Worm (Caenorhabditis elegans) whole organism, mixed stage, embryonic: ENCODE results near the gene F15B10.3.

ENCODE experiments used
- M03D4.4 ChIP-seq: sonication (generic microtip); optimal IDR thresholded peaks from 2 replicates; lab custom pipeline; 2017; ENCODE audit warnings: mild to moderate bottlenecking, missing genetic modification characterization, missing compliant biosample characterization
- bed-3 ChIP-seq: fragments of 200-800 bp; sonication (Bioruptor generic); optimal IDR thresholded peaks from 3 replicates; lab custom pipeline; 2018; ENCODE audit warnings: mild to moderate bottlenecking, missing genetic modification characterization, moderate library complexity, missing compliant biosample characterization
- blmp-1 ChIP-seq: fragments of 150-350 bp; optimal IDR thresholded peaks from 2 replicates; lab custom pipeline; 2014; ENCODE audit warnings: missing biosample characterization, missing genetic modification characterization
- ceh-39 ChIP-seq: fragments of 150-350 bp; optimal IDR thresholded peaks from 2 replicates; lab custom pipeline; 2014; ENCODE audit warnings: missing biosample characterization, missing genetic modification characterization
- ceh-43 ChIP-seq: fragments of 200-800 bp; sonication (Bioruptor generic); optimal IDR thresholded peaks from 2 replicates; lab custom pipeline; 2018; ENCODE audit warnings: mild to moderate bottlenecking, missing genetic modification characterization, moderate library complexity, missing compliant biosample characterization
- ceh-83 ChIP-seq: fragments of 200-800 bp; sonication (Bioruptor generic); optimal IDR thresholded peaks from 2 replicates; lab custom pipeline; 2018; ENCODE audit warnings: mild to moderate bottlenecking, missing genetic modification characterization, missing compliant biosample characterization
- ces-1 ChIP-seq: fragments of 150-350 bp; optimal IDR thresholded peaks from 2 replicates; lab custom pipeline; 2014; ENCODE audit warnings: missing biosample characterization, missing genetic modification reagents, missing genetic modification characterization
- cnd-1 ChIP-seq: fragments of 200-800 bp; sonication (Bioruptor generic); optimal IDR thresholded peaks from 2 replicates; lab custom pipeline; 2018; ENCODE audit warnings: mild to moderate bottlenecking, missing genetic modification characterization, missing compliant biosample characterization
- drap-1 ChIP-seq: fragments of 200-800 bp; sonication (Bioruptor generic); optimal IDR thresholded peaks from 3 replicates; lab custom pipeline; 2018; ENCODE audit warnings: mild to moderate bottlenecking, missing genetic modification characterization, missing compliant biosample characterization
- elt-1 ChIP-seq: sonication (generic microtip); optimal IDR thresholded peaks from 2 replicates; lab custom pipeline; 2017; ENCODE audit warnings: missing genetic modification characterization, mild to moderate bottlenecking, missing compliant biosample characterization, antibody characterized with exemption, moderate library complexity, borderline replicate concordance; ENCODE audit not compliant: insufficient read depth
- elt-3 ChIP-seq: fragments of 150-350 bp; optimal IDR thresholded peaks from 2 replicates; lab custom pipeline; 2014; ENCODE audit warnings: missing biosample characterization, missing genetic modification characterization
- flh-1 ChIP-seq: fragments of 200-800 bp; sonication (Bioruptor generic); optimal IDR thresholded peaks from 2 replicates; lab custom pipeline; 2018; ENCODE audit warnings: mild to moderate bottlenecking, missing genetic modification characterization, moderate library complexity, missing compliant biosample characterization
- ham-2 ChIP-seq: fragments of 200-800 bp; sonication (Bioruptor generic); optimal IDR thresholded peaks from 2 replicates; lab custom pipeline; 2018; ENCODE audit warnings: mild to moderate bottlenecking, missing genetic modification characterization, missing compliant biosample characterization
- hlh-1 ChIP-seq: fragments of 150-350 bp; optimal IDR thresholded peaks from 2 replicates; lab custom pipeline; 2014; ENCODE audit warnings: missing biosample characterization, missing genetic modification reagents, missing genetic modification characterization
- lin-13 ChIP-seq: fragments of 150-350 bp; optimal IDR thresholded peaks from 2 replicates; lab custom pipeline; 2014; ENCODE audit warnings: missing biosample characterization, missing genetic modification characterization
- lin-32 ChIP-seq: fragments of 200-800 bp; sonication (Bioruptor generic); optimal IDR thresholded peaks from 2 replicates; lab custom pipeline; 2018; ENCODE audit warnings: mild to moderate bottlenecking, missing genetic modification characterization, missing compliant biosample characterization
- lsy-2 ChIP-seq: fragments of 150-350 bp; optimal IDR thresholded peaks from 2 replicates; lab custom pipeline; 2014; ENCODE audit warnings: missing biosample characterization, missing genetic modification characterization
- mab-5 ChIP-seq: fragments of 150-350 bp; optimal IDR thresholded peaks from 2 replicates; lab custom pipeline; 2014; ENCODE audit warnings: missing biosample characterization, missing genetic modification characterization
- mep-1 ChIP-seq: fragments of 150-350 bp; optimal IDR thresholded peaks from 2 replicates; lab custom pipeline; 2017; ENCODE audit warnings: missing biosample characterization, missing genetic modification reagents, missing genetic modification characterization, inconsistent platforms
- mls-2 ChIP-seq: sonication (generic microtip); optimal IDR thresholded peaks from 2 replicates; lab custom pipeline; 2016; ENCODE audit warnings: mild to moderate bottlenecking, missing genetic modification characterization, moderate library complexity, missing compliant biosample characterization
- nhr-12 ChIP-seq: fragments of 150-350 bp; optimal IDR thresholded peaks from 2 replicates; lab custom pipeline; 2014; ENCODE audit warnings: missing biosample characterization, missing genetic modification characterization
- nhr-2 ChIP-seq: fragments of 150-350 bp; optimal IDR thresholded peaks from 2 replicates; lab custom pipeline; 2014; ENCODE audit warnings: missing biosample characterization, missing genetic modification characterization
- nhr-237 ChIP-seq: fragments of 150-350 bp; optimal IDR thresholded peaks from 2 replicates; lab custom pipeline; 2014; ENCODE audit warnings: missing biosample characterization, missing genetic modification characterization
- nhr-28 ChIP-seq: fragments of 150-350 bp; optimal IDR thresholded peaks from 2 replicates; lab custom pipeline; 2014; ENCODE audit warnings: missing biosample characterization, missing genetic modification characterization
- nhr-76 ChIP-seq: sonication (generic microtip); optimal IDR thresholded peaks from 2 replicates; lab custom pipeline; 2017; ENCODE audit warnings: missing biosample characterization, missing genetic modification characterization
- pha-4 ChIP-seq: fragments of 150-350 bp; optimal IDR thresholded peaks from 2 replicates; lab custom pipeline; 2018; ENCODE audit warnings: missing biosample characterization, missing genetic modification reagents, missing genetic modification characterization
- sem-2 ChIP-seq: fragments of 200-800 bp; sonication (Bioruptor generic); optimal IDR thresholded peaks from 2 replicates; lab custom pipeline; 2018; ENCODE audit warnings: mild to moderate bottlenecking, missing genetic modification characterization, missing compliant biosample characterization
- snpc-4 ChIP-seq: fragments of 150-350 bp; optimal IDR thresholded peaks from 2 replicates; lab custom pipeline; 2014; ENCODE audit warnings: missing biosample characterization, missing genetic modification characterization
- sptf-1 ChIP-seq: sonication (generic microtip); optimal IDR thresholded peaks from 2 replicates; lab custom pipeline; 2017; ENCODE audit warnings: mild to moderate bottlenecking, missing genetic modification characterization, moderate library complexity, missing compliant biosample characterization
- tbx-8 ChIP-seq: fragments of 200-800 bp; sonication (Bioruptor generic); optimal IDR thresholded peaks from 2 replicates; lab custom pipeline; 2018; ENCODE audit warnings: mild to moderate bottlenecking, missing genetic modification characterization, moderate library complexity, missing compliant biosample characterization
- unc-120 ChIP-seq: sonication (generic microtip); optimal IDR thresholded peaks from 2 replicates; lab custom pipeline; 2017; ENCODE audit warnings: missing genetic modification characterization, missing compliant biosample characterization; ENCODE audit not compliant: poor library complexity, severe bottlenecking
- unc-39 ChIP-seq: fragments of 150-350 bp; optimal IDR thresholded peaks from 2 replicates; lab custom pipeline; 2014; ENCODE audit warnings: missing biosample characterization, missing genetic modification characterization
- unc-62 ChIP-seq: fragments of 150-350 bp; optimal IDR thresholded peaks from 2 replicates; lab custom pipeline; 2014; ENCODE audit warnings: missing biosample characterization, missing genetic modification reagents, missing genetic modification characterization
- zip-8 ChIP-seq: fragments of 150-350 bp; optimal IDR thresholded peaks from 2 replicates; lab custom pipeline; 2014; ENCODE audit warnings: missing biosample characterization, missing genetic modification characterization
- ztf-11 ChIP-seq: fragments of 150-350 bp; optimal IDR thresholded peaks from 2 replicates; lab custom pipeline; 2014; ENCODE audit warnings: missing biosample characterization, missing genetic modification characterization

Gene F15B10.3

ce11 chrIV:6581658-6582057 lies 20.8 kb upstream of the F15B10.3 start:
- TF ChIP-seq cnd-1 (tag; lab: Kevin White, UChicago) = no peak
- TF ChIP-seq ceh-83 (GFP tag; lab: Kevin White, UChicago) = no peak
- no peak for TF ChIP-seq nhr-28 (tag; lab: Kevin White, UChicago)
- TF ChIP-seq tbx-8 = no peak
- TF ChIP-seq mep-1 (tag; lab: Kevin White, UChicago) = no peak
- TF ChIP-seq, all 35 proteins: peak for 0

ce11 chrIV:6582604-6583003 lies 19.9 kb upstream of the F15B10.3 start, which contains the start of gene odr-8:
odr-8 (minus strand) TSS chrIV:6582704.
- TF ChIP-seq pha-4 = no peak
- TF ChIP-seq ztf-11 (tag; lab: Kevin White, UChicago) = no peak
- TF ChIP-seq unc-39 (tag; lab: Kevin White, UChicago) = no peak
- TF ChIP-seq sem-2 = no peak
- no peak for TF ChIP-seq ceh-83 (GFP tag; lab: Kevin White, UChicago)
- no peak for TF ChIP-seq elt-1
- TF ChIP-seq snpc-4 = no peak
- no peak for TF ChIP-seq bed-3
- TF ChIP-seq mls-2 (tag; lab: Kevin White, UChicago) = no peak
- TF ChIP-seq lin-32 = no peak
- no peak for TF ChIP-seq nhr-12 (tag; lab: Kevin White, UChicago)
- no peak for TF ChIP-seq nhr-76 (tag; lab: Kevin White, UChicago)
- TF ChIP-seq ham-2 = no peak
- TF ChIP-seq flh-1 (GFP tag; lab: Kevin White, UChicago) = no peak
- TF ChIP-seq sptf-1 (tag; lab: Kevin White, UChicago) = no peak
- no peak for TF ChIP-seq drap-1 (GFP tag; lab: Kevin White, UChicago)
- TF ChIP-seq mep-1 (tag; lab: Kevin White, UChicago) = no peak
- TF ChIP-seq nhr-28 (tag; lab: Kevin White, UChicago) = no peak
- TF ChIP-seq, all 35 proteins: peak for 0

- no peak for TF ChIP-seq sem-2
- TF ChIP-seq drap-1 (GFP tag; lab: Kevin White, UChicago) = no peak
- TF ChIP-seq lin-32 = no peak
- no peak for TF ChIP-seq elt-3 (tag; lab: Kevin White, UChicago)
- no peak for TF ChIP-seq blmp-1 (tag; lab: Kevin White, UChicago)
- TF ChIP-seq ham-2 = no peak
- TF ChIP-seq flh-1 (GFP tag; lab: Kevin White, UChicago) = no peak
- TF ChIP-seq ceh-83 (GFP tag; lab: Kevin White, UChicago) = no peak
- no peak for TF ChIP-seq mls-2 (tag; lab: Kevin White, UChicago)
- no peak for TF ChIP-seq nhr-28 (tag; lab: Kevin White, UChicago)
- peak; percentile 75 for TF ChIP-seq ces-1 (GFP tag; lab: Kevin White, UChicago)
- peak; percentile 78 for TF ChIP-seq nhr-237 (tag; lab: Kevin White, UChicago)
- TF ChIP-seq unc-62 = no peak
- peak; percentile 55 for TF ChIP-seq unc-120 (tag; lab: Kevin White, UChicago)
- peak; percentile 73 for TF ChIP-seq ceh-39 (tag; lab: Kevin White, UChicago)
- no peak for TF ChIP-seq nhr-2 (tag; lab: Kevin White, UChicago)
- no peak for TF ChIP-seq snpc-4
- no peak for TF ChIP-seq elt-1
- TF ChIP-seq M03D4.4 (tag; lab: Kevin White, UChicago) = no peak
- TF ChIP-seq bed-3 = no peak
- TF ChIP-seq ceh-43 (GFP tag; lab: Kevin White, UChicago) = no peak
- TF ChIP-seq pha-4 = peak; percentile 64
- peak; percentile 78 for TF ChIP-seq lsy-2 (tag; lab: Kevin White, UChicago)
- TF ChIP-seq tbx-8 = no peak
- TF ChIP-seq hlh-1 (tag; lab: Kevin White, UChicago) = peak; percentile 25
- TF ChIP-seq nhr-12 (tag; lab: Kevin White, UChicago) = no peak
- TF ChIP-seq ztf-11 (tag; lab: Kevin White, UChicago) = no peak
- TF ChIP-seq mep-1 (tag; lab: Kevin White, UChicago) = peak; percentile 95
- no peak for TF ChIP-seq sptf-1 (tag; lab: Kevin White, UChicago)
- no peak for TF ChIP-seq unc-39 (tag; lab: Kevin White, UChicago)
- TF ChIP-seq mab-5 = no peak
- no peak for TF ChIP-seq zip-8 (tag; lab: Kevin White, UChicago)
- TF ChIP-seq nhr-76 (tag; lab: Kevin White, UChicago) = no peak
- no peak for TF ChIP-seq cnd-1 (tag; lab: Kevin White, UChicago)
- peak; percentile 68 for TF ChIP-seq lin-13 (tag; lab: Kevin White, UChicago)
These were observed 17.0 kb upstream of the F15B10.3 start, which contains the start of the genes F38A5.2 and dnj-11 for ce11 chrIV:6585397-6585921. F38A5.2 (minus strand) TSS chrIV:6585400. dnj-11 (plus strand) TSS chrIV:6585871.
